Fruit fly (Drosophila melanogaster): ENCODE measurements around the gene Tom40.

The Tom40 gene

DNA sequence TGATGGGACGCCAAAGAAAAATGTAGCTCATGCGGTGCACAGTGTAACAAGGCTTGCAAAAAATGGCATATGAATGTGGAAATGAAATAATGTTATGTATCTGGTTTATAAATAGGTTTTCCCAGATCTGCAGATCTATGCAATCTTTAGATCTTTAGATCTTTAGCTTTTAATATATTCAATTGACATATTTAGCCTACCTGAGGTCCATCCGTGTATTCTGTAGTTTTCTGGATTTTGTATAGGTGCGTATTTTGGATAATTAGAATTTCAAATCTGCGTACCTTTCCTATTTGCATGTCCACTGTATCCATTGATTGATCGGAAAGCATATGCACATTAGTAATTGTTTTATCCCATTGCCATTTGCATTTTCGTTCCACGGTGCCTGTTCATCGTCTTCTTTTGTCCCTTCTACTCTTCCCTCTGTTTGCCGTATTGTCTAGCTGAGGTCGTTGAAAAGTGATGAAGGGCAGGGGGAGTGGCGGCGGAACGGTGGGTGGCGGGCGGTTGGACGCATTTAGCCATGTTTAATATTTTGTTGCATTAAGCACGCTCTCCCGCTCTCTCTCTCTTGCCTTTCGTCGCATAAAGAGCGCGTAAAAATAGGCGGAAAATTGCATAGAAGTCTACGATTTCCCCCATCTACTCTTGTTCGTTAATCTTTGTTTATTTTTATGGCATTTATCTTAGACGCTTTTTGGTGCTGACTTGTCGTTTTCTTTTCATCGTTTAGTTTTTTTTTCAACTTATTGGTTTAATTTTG, 27.6 kb upstream of the Tom40 start, which contains the start of gene CHES-1-like:
Gene CHES-1-like (minus strand): TSS at position 444 of the 766 bp plus-strand sequence.
- TF ChIP-seq CG34406 (GFP tag; optimal IDR thresholded peaks at IDR 0.05) = peak; percentile 78
- peak; percentile 81 for TF ChIP-seq CG10669 (GFP tag; optimal IDR thresholded peaks at IDR 0.05)
- TF ChIP-seq Sox15 (GFP tag; optimal IDR thresholded peaks at IDR 0.05) = peak; percentile 72
- peak; percentile 86 to 91 for TF ChIP-seq ss (GFP tag; optimal IDR thresholded peaks at IDR 0.05)
- TF ChIP-seq CG3032 (tag; optimal IDR thresholded peaks at IDR 0.05) = peak; percentile 84
- TF ChIP-seq cyc (GFP tag; optimal IDR thresholded peaks at IDR 0.05) = peak; percentile 84
- peak; percentile 44 to 89 for TF ChIP-seq salr (GFP tag; optimal IDR thresholded peaks at IDR 0.05)
- peak; percentile 90 for TF ChIP-seq Met (GFP tag; optimal IDR thresholded peaks at IDR 0.05)
- TF ChIP-seq acj6 (GFP tag; optimal IDR thresholded peaks at IDR 0.05) = peak; percentile 81
- peak; percentile 66 for TF ChIP-seq CG9139 (GFP tag; optimal IDR thresholded peaks at IDR 0.05)
- TF ChIP-seq fd59A (GFP tag; optimal IDR thresholded peaks at IDR 0.05) = peak; percentile 86
- peak; percentile 71; the same call in 1 of the 2 replicates for TF ChIP-seq Gug (GFP tag; IDR thresholded peaks at IDR 0.05)
- peak; percentile 95 for TF ChIP-seq CG32006 (GFP tag; optimal IDR thresholded peaks at IDR 0.05)
- TF ChIP-seq Eip75B (GFP tag; optimal IDR thresholded peaks at IDR 0.05) = peak; percentile 91
- peak; percentile 92 for TF ChIP-seq Sox14 (GFP tag; optimal IDR thresholded peaks at IDR 0.05)
- peak; percentile 83 for TF ChIP-seq Ets96B (tag; optimal IDR thresholded peaks at IDR 0.05)
- TF ChIP-seq fd85E (GFP tag; optimal IDR thresholded peaks at IDR 0.05) = peak; percentile 31
- TF ChIP-seq CG6808 (GFP tag; optimal IDR thresholded peaks at IDR 0.05) = peak; percentile 86
- peak; percentile 70 for TF ChIP-seq CG11294 (GFP tag; IDR thresholded peaks at IDR 0.05)
- TF ChIP-seq CG15336 (GFP tag; IDR thresholded peaks at IDR 0.05) = peak; percentile 85
- peak; percentile 89 for TF ChIP-seq OdsH (GFP tag; optimal IDR thresholded peaks at IDR 0.05)
- TF ChIP-seq Smox (GFP tag; optimal IDR thresholded peaks at IDR 0.05) = peak; percentile 83
- peak; percentile 81 for TF ChIP-seq Sox102F (GFP tag; optimal IDR thresholded peaks at IDR 0.05)
- peak; percentile 81 for TF ChIP-seq dac (GFP tag; optimal IDR thresholded peaks at IDR 0.05)
- TF ChIP-seq achi (GFP tag; optimal IDR thresholded peaks at IDR 0.05) = peak; percentile 90
- TF ChIP-seq CG7368 (GFP tag; optimal IDR thresholded peaks at IDR 0.05) = peak; percentile 84
- peak; percentile 92 for TF ChIP-seq Lpt (GFP tag; optimal IDR thresholded peaks at IDR 0.05)
- TF ChIP-seq pdm3 (GFP tag; optimal IDR thresholded peaks at IDR 0.05) = peak; percentile 88
- peak; percentile 82 for TF ChIP-seq CG6792 (GFP tag; optimal IDR thresholded peaks at IDR 0.05)
- TF ChIP-seq esn (GFP tag; optimal IDR thresholded peaks at IDR 0.05) = peak; percentile 88
- peak; percentile 90 for TF ChIP-seq topi (GFP tag; optimal IDR thresholded peaks at IDR 0.05)
- TF ChIP-seq Blimp-1 (GFP tag; optimal IDR thresholded peaks at IDR 0.05) = peak; percentile 52
- peak; percentile 89 for TF ChIP-seq CG3919 (GFP tag; optimal IDR thresholded peaks at IDR 0.05)
- peak; percentile 87 for TF ChIP-seq CG11762 (GFP tag; optimal IDR thresholded peaks at IDR 0.05; ENCODE audit: insufficient read depth)
- TF ChIP-seq CG6276 (GFP tag; optimal IDR thresholded peaks at IDR 0.05) = peak; percentile 90
- peak; percentile 81; the same call in 2 of the 3 replicates for TF ChIP-seq eg (GFP tag; IDR thresholded peaks at IDR 0.05)
- TF ChIP-seq CG6854 (GFP tag; optimal IDR thresholded peaks at IDR 0.05) = peak; percentile 52
- peak; percentile 87 for TF ChIP-seq CG4318 (GFP tag; optimal IDR thresholded peaks at IDR 0.05)
- TF ChIP-seq CG6163 (GFP tag; IDR thresholded peaks at IDR 0.05) = peak; percentile 92
- peak; percentile 64 for TF ChIP-seq fkh (GFP tag; optimal IDR thresholded peaks at IDR 0.05)
- TF ChIP-seq Eip93F (GFP tag; optimal IDR thresholded peaks at IDR 0.05) = no peak
- TF ChIP-seq Hr39 (GFP tag; optimal IDR thresholded peaks at IDR 0.05) = peak; percentile 83
- TF ChIP-seq Hr38 (GFP tag; optimal IDR thresholded peaks at IDR 0.05) = no peak
- peak; percentile 80 for TF ChIP-seq CG8319 (GFP tag; optimal IDR thresholded peaks at IDR 0.05)
- peak; percentile 82 for TF ChIP-seq spab (GFP tag; optimal IDR thresholded peaks at IDR 0.05)
- peak; percentile 99 for TF ChIP-seq Eip78C (GFP tag)
- peak; percentile 89 for TF ChIP-seq CG10631 (GFP tag; optimal IDR thresholded peaks at IDR 0.05)
- peak; percentile 71 for TF ChIP-seq CG11902 (GFP tag; optimal IDR thresholded peaks at IDR 0.05)
- TF ChIP-seq vri (GFP tag; optimal IDR thresholded peaks at IDR 0.05) = peak; percentile 61
- TF ChIP-seq lz (GFP tag; optimal IDR thresholded peaks at IDR 0.05) = peak; percentile 84
